Worm (Caenorhabditis elegans) whole organism, L3 larva: ENCODE data around the gene grd-12.

Experiments used
- ama-1 ChIP-seq: fragments of 150-350 bp; optimal IDR thresholded peaks from 2 replicates; lab custom pipeline; 2018
- ceh-28 ChIP-seq: fragments of 150-350 bp; optimal IDR thresholded peaks from 2 replicates; lab custom pipeline; 2014; ENCODE audit warnings: missing biosample characterization, missing genetic modification reagents, missing genetic modification characterization
- fkh-2 ChIP-seq: fragments of 150-350 bp; optimal IDR thresholded peaks from 2 replicates; lab custom pipeline; 2014; ENCODE audit warnings: missing biosample characterization, missing genetic modification reagents, missing genetic modification characterization
- nfya-1 ChIP-seq: sonication (generic microtip); optimal IDR thresholded peaks from 2 replicates; lab custom pipeline; 2017; ENCODE audit warnings: missing genetic modification characterization, mild to moderate bottlenecking, missing compliant biosample characterization, antibody characterized with exemption, moderate library complexity; ENCODE audit not compliant: insufficient read depth

DNA sequence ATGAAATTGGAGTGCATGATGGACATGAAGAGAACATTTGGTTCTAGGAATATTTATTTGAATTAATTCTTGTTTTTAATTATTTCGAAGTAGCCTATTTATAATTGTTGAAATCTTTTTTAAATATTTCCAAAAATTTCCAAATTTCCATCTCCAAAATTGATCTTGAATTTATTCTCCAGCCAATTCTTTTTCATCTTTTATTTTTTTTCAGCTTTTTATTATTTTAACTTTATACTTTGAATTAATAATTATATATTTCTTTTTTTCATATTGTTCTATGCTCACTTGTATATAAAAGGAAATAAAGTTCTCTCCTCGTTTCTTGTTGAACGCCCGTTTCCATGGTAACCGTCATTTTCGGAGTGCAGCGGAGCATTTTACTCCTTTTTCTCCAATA lies 1.6 kb downstream of the grd-12 start, which contains the start of gene xbx-1:
- TF ChIP-seq ceh-28: no peak
- TF ChIP-seq fkh-2 (tag; lab: Kevin White, UChicago): no peak
- no peak for TF ChIP-seq ama-1 (lab: Kevin White, UChicago)
- TF ChIP-seq nfya-1 (tag; lab: Kevin White, UChicago): no peak
